Worm (Caenorhabditis elegans): Measurements from ENCODE around the gene srh-247.

Gene srh-247

ce11 chrV:2891927-2892326, 42.0 kb downstream of the srh-247 start, which contains the start of gene F37B4.15:
Gene F37B4.15, plus strand, starts transcription at chrV:2892227.
- TF ChIP-seq unc-62 (GFP tag; optimal IDR thresholded peaks at IDR 0.05) (no peak), aly-2 (tag; optimal IDR thresholded peaks at IDR 0.05) (no peak), R02D3.7 (tag; optimal IDR thresholded peaks at IDR 0.05) (no peak), ztf-4 (tag; optimal IDR thresholded peaks at IDR 0.05) (no peak), ceh-9 (tag; optimal IDR thresholded peaks at IDR 0.05) (no peak), fos-1 (tag; optimal IDR thresholded peaks at IDR 0.05) (no peak), hmg-11 (tag; optimal IDR thresholded peaks at IDR 0.05) (no peak), ztf-11 (tag; optimal IDR thresholded peaks at IDR 0.05) (no peak), unc-39 (tag; optimal IDR thresholded peaks at IDR 0.05) (no peak), nhr-76 (tag; optimal IDR thresholded peaks at IDR 0.05) (no peak)

ce11 chrV:2888681-2889080, 45.3 kb downstream of the srh-247 start, which contains the start of gene srw-4:
Gene srw-4, minus strand, starts transcription at chrV:2888781.
- no peak for TF ChIP-seq mdl-1 (tag; optimal IDR thresholded peaks at IDR 0.05)

ce11 chrV:2888265-2888664, 45.7 kb downstream of the srh-247 start:
- TF ChIP-seq nhr-76 (tag; optimal IDR thresholded peaks at IDR 0.05) (no peak), eor-1 (tag; optimal IDR thresholded peaks at IDR 0.05) (no peak), nhr-25 (tag; optimal IDR thresholded peaks at IDR 0.05) (no peak), ztf-4 (tag; optimal IDR thresholded peaks at IDR 0.05) (no peak), egl-27 (tag; optimal IDR thresholded peaks at IDR 0.05) (no peak), fkh-10 (GFP tag; optimal IDR thresholded peaks at IDR 0.05) (no peak), ama-1 (optimal IDR thresholded peaks at IDR 0.05) (no peak), tbx-2 (tag; optimal IDR thresholded peaks at IDR 0.05) (no peak), ZK546.5 (tag; optimal IDR thresholded peaks at IDR 0.05) (no peak), elt-2 (tag; optimal IDR thresholded peaks at IDR 0.05) (no peak), ceh-82 (tag; optimal IDR thresholded peaks at IDR 0.05) (no peak), nhr-28 (tag; optimal IDR thresholded peaks at IDR 0.05) (no peak), nhr-43 (tag; optimal IDR thresholded peaks at IDR 0.05; ENCODE audit: poor library complexity, severe bottlenecking) (no peak), fkh-2 (tag; optimal IDR thresholded peaks at IDR 0.05) (no peak), nhr-12 (tag; optimal IDR thresholded peaks at IDR 0.05) (no peak), elt-3 (tag; optimal IDR thresholded peaks at IDR 0.05) (no peak), fos-1 (tag; optimal IDR thresholded peaks at IDR 0.05) (no peak)

ce11 chrV:2884411-2884810, 49.6 kb downstream of the srh-247 start, which contains the start of gene sre-24:
Gene sre-24, plus strand, starts transcription at chrV:2884711.
- no peak for TF ChIP-seq nhr-11 (tag; optimal IDR thresholded peaks at IDR 0.05)
- TF ChIP-seq nfya-1 (tag; optimal IDR thresholded peaks at IDR 0.05; ENCODE audit: insufficient read depth): no peak
- no peak for TF ChIP-seq aly-2 (tag; optimal IDR thresholded peaks at IDR 0.05)
- no peak for TF ChIP-seq jun-1 (tag; optimal IDR thresholded peaks at IDR 0.05)
- no peak for TF ChIP-seq mdl-1 (tag; optimal IDR thresholded peaks at IDR 0.05)
- no peak for TF ChIP-seq egl-5 (tag; optimal IDR thresholded peaks at IDR 0.05)
- TF ChIP-seq nhr-76 (tag; optimal IDR thresholded peaks at IDR 0.05): no peak
- TF ChIP-seq egl-27 (tag; optimal IDR thresholded peaks at IDR 0.05): no peak
- no peak for TF ChIP-seq daf-12 (tag; optimal IDR thresholded peaks at IDR 0.05)
- no peak for TF ChIP-seq fkh-2 (tag; optimal IDR thresholded peaks at IDR 0.05)
